Fruit fly (Drosophila melanogaster): ENCODE measurements around the gene by.
A peak's percentile ranks its signal among the peaks of the same experiment; 100 is the strongest.

Gene by

DNA sequence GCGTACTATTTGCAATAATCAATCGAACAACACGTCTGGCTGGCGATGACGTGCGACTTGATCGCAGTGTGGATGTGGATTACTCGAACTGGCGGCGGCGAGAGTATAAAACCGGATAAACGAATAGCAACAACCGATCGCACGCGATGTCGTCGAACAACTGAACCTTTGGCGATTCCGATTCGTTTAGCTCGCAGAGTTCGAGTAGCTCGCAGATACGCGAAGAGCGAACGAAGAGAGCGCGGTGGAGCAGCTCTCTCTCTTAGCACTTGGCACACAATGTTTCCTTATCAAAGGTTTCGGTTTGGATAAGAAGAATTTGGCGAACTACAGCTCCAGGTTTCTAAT lies 30.4 kb downstream of the by start, which contains the start of gene RhoL (continued):
- TF ChIP-seq CG14014 (GFP tag; IDR thresholded peaks at IDR 0.05) (peak; percentile 12; the same call in 1 of the 2 replicates), Dip2 (GFP tag; IDR thresholded peaks at IDR 0.05) (no peak), ems (GFP tag; optimal IDR thresholded peaks at IDR 0.05) (no peak), CG2202 (tag; optimal IDR thresholded peaks at IDR 0.05) (no peak), CG2875 (GFP tag; optimal IDR thresholded peaks at IDR 0.05) (no peak), bab2 (GFP tag; optimal IDR thresholded peaks at IDR 0.05) (no peak), CG16813 (GFP tag; IDR thresholded peaks at IDR 0.05; ENCODE audit: partially characterized antibody) (no peak), Oaz (GFP tag; IDR thresholded peaks at IDR 0.05) (no peak), H15 (GFP tag; IDR thresholded peaks at IDR 0.05) (no peak), abd-A (tag; optimal IDR thresholded peaks at IDR 0.05) (no peak), Taf1 (GFP tag; IDR thresholded peaks at IDR 0.05) (no peak), NC2α (GFP tag; optimal IDR thresholded peaks at IDR 0.05) (no peak), Doc2 (GFP tag; IDR thresholded peaks at IDR 0.05) (no peak), shn (GFP tag; optimal IDR thresholded peaks at IDR 0.05) (no peak), jumu (GFP tag; optimal IDR thresholded peaks at IDR 0.05) (no peak), gem (tag; optimal IDR thresholded peaks at IDR 0.05) (no peak), Atf3 (GFP tag; optimal IDR thresholded peaks at IDR 0.05) (no peak), CG12236 (GFP tag; optimal IDR thresholded peaks at IDR 0.05) (no peak), CG14050 (GFP tag; IDR thresholded peaks at IDR 0.05) (no peak), CG3281 (GFP tag; optimal IDR thresholded peaks at IDR 0.05) (peak; percentile 26), CG15011 (GFP tag; optimal IDR thresholded peaks at IDR 0.05) (no peak), Eip74EF (GFP tag; optimal IDR thresholded peaks at IDR 0.05) (peak in 1 of 2 experiments; percentile 23), CG7372 (GFP tag; IDR thresholded peaks at IDR 0.05) (no peak), CG10267 (tag; optimal IDR thresholded peaks at IDR 0.05) (no peak), Dek (tag; optimal IDR thresholded peaks at IDR 0.05) (no peak), CG33557 (GFP tag; optimal IDR thresholded peaks at IDR 0.05) (no peak), H2.0 (GFP tag; IDR thresholded peaks at IDR 0.05) (no peak), al (GFP tag; IDR thresholded peaks at IDR 0.05) (no peak), Dp (GFP tag; optimal IDR thresholded peaks at IDR 0.05) (no peak), CG4617 (GFP tag; optimal IDR thresholded peaks at IDR 0.05; ENCODE audit: borderline replicate concordance) (no peak), sqz (GFP tag; optimal IDR thresholded peaks at IDR 0.05) (no peak), vvl (GFP tag; IDR thresholded peaks at IDR 0.05) (peak; percentile 39), tx (GFP tag; optimal IDR thresholded peaks at IDR 0.05) (no peak), ind (GFP tag; optimal IDR thresholded peaks at IDR 0.05) (no peak), Opbp (GFP tag; IDR thresholded peaks at IDR 0.05; ENCODE audit: partially characterized antibody) (peak; percentile 30; the same call in 1 of the 3 replicates), yki (optimal IDR thresholded peaks at IDR 0.05) (peak; percentile 75), amos (GFP tag; IDR thresholded peaks at IDR 0.05; ENCODE audit: partially characterized antibody) (no peak; the same call in 1 of the 2 replicates), lab (GFP tag; optimal IDR thresholded peaks at IDR 0.05) (peak; percentile 60), Hand (GFP tag; optimal IDR thresholded peaks at IDR 0.05) (no peak), CHES-1-like (GFP tag; optimal IDR thresholded peaks at IDR 0.05) (peak; percentile 20), Vsx1 (GFP tag; optimal IDR thresholded peaks at IDR 0.05) (no peak), D19B (GFP tag; optimal IDR thresholded peaks at IDR 0.05) (no peak), zf30C (GFP tag; optimal IDR thresholded peaks at IDR 0.05) (no peak), CG15601 (tag; optimal IDR thresholded peaks at IDR 0.05) (no peak), CG33213 (GFP tag; optimal IDR thresholded peaks at IDR 0.05) (no peak), PHDP (tag; optimal IDR thresholded peaks at IDR 0.05) (no peak), Gsc (GFP tag; IDR thresholded peaks at IDR 0.05) (no peak), CG6175 (GFP tag; IDR thresholded peaks at IDR 0.05) (no peak), grau (tag; optimal IDR thresholded peaks at IDR 0.05) (peak; percentile 15), run (tag; optimal IDR thresholded peaks at IDR 0.05) (no peak), CG12659 (GFP tag; optimal IDR thresholded peaks at IDR 0.05) (peak; percentile 17), Lim3 (GFP tag; IDR thresholded peaks at IDR 0.05) (no peak)
